Worm (Caenorhabditis elegans) whole organism, young adult: ENCODE data around the gene F08G5.3.

Experiments
- bed-1 ChIP-seq: fragments of 200-800 bp; sonication (Bioruptor generic); IDR thresholded peaks from 2 replicates; pipeline ENCODE4 v1.3.6; 2022; ENCODE audit warnings: missing genetic modification reagents, missing genetic modification characterization, missing compliant biosample characterization
- sptf-2 ChIP-seq: fragments of 200-800 bp; sonication (Bioruptor generic); optimal IDR thresholded peaks from 2 replicates; lab custom pipeline; 2018; ENCODE audit warnings: mild to moderate bottlenecking, missing genetic modification characterization, missing compliant biosample characterization
- unc-62 ChIP-seq: fragments of 150-350 bp; optimal IDR thresholded peaks from 2 replicates; lab custom pipeline; 2014; ENCODE audit warnings: missing biosample characterization, missing genetic modification reagents, missing genetic modification characterization

DNA sequence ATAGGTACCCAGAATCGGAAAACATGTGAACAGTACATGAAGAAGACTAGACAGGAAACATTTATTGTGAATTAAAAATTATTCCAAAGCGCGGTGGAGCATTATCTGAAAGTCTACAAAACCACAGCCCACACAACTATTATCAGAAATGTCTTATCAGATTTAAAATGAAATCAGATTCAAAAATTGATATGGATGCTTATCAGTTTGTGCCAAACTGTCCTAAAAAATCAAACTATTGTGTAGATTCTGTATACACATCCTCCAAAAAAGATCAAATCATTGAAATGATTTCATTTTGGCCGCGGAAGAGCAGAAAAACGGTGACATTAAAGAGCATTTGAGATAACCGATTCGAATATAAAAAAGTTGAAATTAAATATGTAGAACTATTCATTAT lies 18.1 kb upstream of the F08G5.3 start, which contains the start of gene irg-4:
- TF ChIP-seq unc-62 (GFP tag; lab: Kevin White, UChicago) = no peak
- TF ChIP-seq bed-1 (GFP tag; lab: Robert Waterston, UW) = no peak
- TF ChIP-seq sptf-2 (GFP tag; lab: Kevin White, UChicago) = no peak
